Fruit fly (Drosophila melanogaster) whole organism, prepupa: ENCODE data around the gene CG31406.

Experiments
- Blimp-1 ChIP-seq: fragments of 200-800 bp; sonication (Bioruptor generic); optimal IDR thresholded peaks from 3 replicates; lab custom pipeline; 2017; ENCODE audit warnings: missing biosample characterization, missing genetic modification characterization, mild to moderate bottlenecking, moderate library complexity, missing genetic modification reagents
- CG10631 ChIP-seq: fragments of 200-800 bp; sonication (Bioruptor generic); optimal IDR thresholded peaks from 2 replicates; lab custom pipeline; 2016; ENCODE audit warnings: missing biosample characterization, missing genetic modification characterization
- CG10669 ChIP-seq: fragments of 200-800 bp; sonication (Bioruptor generic); optimal IDR thresholded peaks from 3 replicates; lab custom pipeline; 2018; ENCODE audit warnings: missing biosample characterization, mild to moderate bottlenecking, missing genetic modification characterization, moderate library complexity
- CG11294 ChIP-seq: fragments of 200-800 bp; sonication (Bioruptor generic); IDR thresholded peaks from 2 replicates; pipeline ENCODE4 v1.3.6; 2022; ENCODE audit warnings: missing biosample characterization, missing genetic modification characterization
- CG11762 ChIP-seq: fragments of 200-800 bp; sonication (Bioruptor generic); optimal IDR thresholded peaks from 3 replicates; lab custom pipeline; 2016; ENCODE audit warnings: missing biosample characterization, missing genetic modification characterization; ENCODE audit not compliant: insufficient read depth
- CG15336 ChIP-seq: fragments of 200-800 bp; sonication (Bioruptor generic); IDR thresholded peaks from 2 replicates; pipeline ENCODE4 v1.3.6; 2022; ENCODE audit warnings: missing biosample characterization, missing genetic modification characterization
- CG16779 ChIP-seq: fragments of 200-800 bp; sonication (Bioruptor generic); optimal IDR thresholded peaks from 3 replicates; lab custom pipeline; 2017; ENCODE audit warnings: missing biosample characterization, mild to moderate bottlenecking, missing genetic modification characterization
- CG3032 ChIP-seq: fragments of 200-800 bp; optimal IDR thresholded peaks from 2 replicates; lab custom pipeline; 2019; ENCODE audit warnings: missing biosample characterization, mild to moderate bottlenecking, missing genetic modification characterization, moderate library complexity
- CG31627 ChIP-seq: fragments of 200-800 bp; sonication (Bioruptor generic); optimal IDR thresholded peaks from 3 replicates; lab custom pipeline; 2016; ENCODE audit warnings: missing biosample characterization, missing genetic modification characterization
- CG32006 ChIP-seq: fragments of 200-800 bp; sonication (Bioruptor generic); optimal IDR thresholded peaks from 3 replicates; lab custom pipeline; 2017; ENCODE audit warnings: missing biosample characterization, mild to moderate bottlenecking, missing genetic modification characterization
- CG34406 ChIP-seq: fragments of 200-800 bp; sonication (Bioruptor generic); optimal IDR thresholded peaks from 3 replicates; lab custom pipeline; 2016; ENCODE audit warnings: missing biosample characterization, missing genetic modification characterization
- CG3919 ChIP-seq: fragments of 200-800 bp; sonication (Bioruptor generic); optimal IDR thresholded peaks from 3 replicates; lab custom pipeline; 2016; ENCODE audit warnings: missing biosample characterization, missing genetic modification characterization
- CG4318 ChIP-seq: fragments of 200-800 bp; sonication (Bioruptor generic); optimal IDR thresholded peaks from 3 replicates; lab custom pipeline; 2017; ENCODE audit warnings: missing biosample characterization, mild to moderate bottlenecking, missing genetic modification characterization
- CG6163 ChIP-seq: fragments of 200-800 bp; sonication (Bioruptor generic); IDR thresholded peaks from 3 replicates; pipeline ENCODE4 v1.3.6; 2022; ENCODE audit warnings: missing biosample characterization, missing genetic modification characterization
- CG6792 ChIP-seq: fragments of 200-800 bp; sonication (Bioruptor generic); optimal IDR thresholded peaks from 3 replicates; lab custom pipeline; 2016; ENCODE audit warnings: missing biosample characterization, missing genetic modification characterization
- CG6854 ChIP-seq: fragments of 200-800 bp; sonication (Bioruptor generic); optimal IDR thresholded peaks from 2 replicates; lab custom pipeline; 2017; ENCODE audit warnings: missing biosample characterization, mild to moderate bottlenecking, missing genetic modification characterization
- CG7368 ChIP-seq: fragments of 200-800 bp; sonication (Bioruptor generic); optimal IDR thresholded peaks from 3 replicates; lab custom pipeline; 2016; ENCODE audit warnings: missing biosample characterization, missing genetic modification characterization
- CG8319 ChIP-seq: fragments of 200-800 bp; sonication (Bioruptor generic); optimal IDR thresholded peaks from 3 replicates; lab custom pipeline; 2016; ENCODE audit warnings: missing biosample characterization, missing genetic modification characterization
- CG8632 ChIP-seq: fragments of 200-800 bp; sonication (Bioruptor generic); optimal IDR thresholded peaks from 3 replicates; lab custom pipeline; 2016; ENCODE audit warnings: missing biosample characterization, missing genetic modification characterization
- Eip75B ChIP-seq: fragments of 200-800 bp; sonication (Bioruptor generic); optimal IDR thresholded peaks from 3 replicates; lab custom pipeline; 2016; ENCODE audit warnings: missing biosample characterization, missing genetic modification characterization
- Eip78C ChIP-seq: fragments of 200-800 bp; sonication (Bioruptor generic); peaks from one replicate; lab custom pipeline; 2016; ENCODE audit warnings: missing biosample characterization, missing genetic modification characterization
- Eip93F ChIP-seq: fragments of 200-800 bp; sonication (Bioruptor generic); optimal IDR thresholded peaks from 2 replicates; lab custom pipeline; 2016; ENCODE audit warnings: missing biosample characterization, mild to moderate bottlenecking, missing genetic modification characterization
- Ets21C ChIP-seq: fragments of 200-800 bp; sonication (Bioruptor generic); optimal IDR thresholded peaks from 3 replicates; lab custom pipeline; 2016; ENCODE audit warnings: missing biosample characterization, missing genetic modification characterization
- Ets96B ChIP-seq: fragments of 200-800 bp; optimal IDR thresholded peaks from 2 replicates; lab custom pipeline; 2019; ENCODE audit warnings: missing biosample characterization, mild to moderate bottlenecking, missing genetic modification characterization, moderate library complexity
- Gug ChIP-seq: fragments of 200-800 bp; sonication (Bioruptor generic); IDR thresholded peaks from 2 replicates; pipeline ENCODE4 v1.3.6; 2022; ENCODE audit warnings: missing biosample characterization, missing genetic modification characterization
- Hr38 ChIP-seq: sonication (Bioruptor generic); optimal IDR thresholded peaks from 2 replicates; lab custom pipeline; 2016; ENCODE audit warnings: missing biosample characterization, missing genetic modification characterization
- Hr39 ChIP-seq: fragments of 200-800 bp; sonication (Bioruptor generic); optimal IDR thresholded peaks from 2 replicates; lab custom pipeline; 2016; ENCODE audit warnings: missing biosample characterization, missing genetic modification characterization
- Hr4 ChIP-seq: fragments of 200-800 bp; sonication (Bioruptor generic); optimal IDR thresholded peaks from 3 replicates; lab custom pipeline; 2016; ENCODE audit warnings: missing biosample characterization, missing genetic modification characterization
- Lpt ChIP-seq: fragments of 200-800 bp; sonication (Bioruptor generic); optimal IDR thresholded peaks from 3 replicates; lab custom pipeline; 2016; ENCODE audit warnings: missing biosample characterization, missing genetic modification characterization
- Met ChIP-seq: fragments of 200-800 bp; sonication (Bioruptor generic); optimal IDR thresholded peaks from 3 replicates; lab custom pipeline; 2016; ENCODE audit warnings: missing biosample characterization, missing genetic modification characterization
- OdsH ChIP-seq: fragments of 200-800 bp; sonication (Bioruptor generic); optimal IDR thresholded peaks from 3 replicates; lab custom pipeline; 2016; ENCODE audit warnings: missing biosample characterization, missing genetic modification characterization
- Smox ChIP-seq: fragments of 200-800 bp; sonication (Bioruptor generic); optimal IDR thresholded peaks from 3 replicates; lab custom pipeline; 2016; ENCODE audit warnings: missing biosample characterization, missing genetic modification characterization
- Sox14 ChIP-seq: fragments of 200-800 bp; sonication (Bioruptor generic); optimal IDR thresholded peaks from 3 replicates; lab custom pipeline; 2016; ENCODE audit warnings: missing biosample characterization, missing genetic modification characterization
- Sox15 ChIP-seq: fragments of 200-800 bp; sonication (Bioruptor generic); optimal IDR thresholded peaks from 3 replicates; lab custom pipeline; 2016; ENCODE audit warnings: missing biosample characterization, missing genetic modification characterization
- achi ChIP-seq: fragments of 200-800 bp; sonication (Bioruptor generic); optimal IDR thresholded peaks from 3 replicates; lab custom pipeline; 2016; ENCODE audit warnings: missing biosample characterization, missing genetic modification characterization
- cyc ChIP-seq: fragments of 200-800 bp; sonication (Bioruptor generic); optimal IDR thresholded peaks from 3 replicates; lab custom pipeline; 2016; ENCODE audit warnings: missing biosample characterization, missing genetic modification characterization
- dac ChIP-seq: fragments of 200-800 bp; sonication (Bioruptor generic); optimal IDR thresholded peaks from 2 replicates; lab custom pipeline; 2017; ENCODE audit warnings: missing biosample characterization, mild to moderate bottlenecking, missing genetic modification characterization
- dsx ChIP-seq: fragments of 200-800 bp; optimal IDR thresholded peaks from 3 replicates; lab custom pipeline; 2019; ENCODE audit warnings: missing biosample characterization, mild to moderate bottlenecking, missing genetic modification characterization, moderate library complexity; ENCODE audit not compliant: poor library complexity, severe bottlenecking
- eg ChIP-seq: fragments of 200-800 bp; sonication (Bioruptor generic); IDR thresholded peaks from 3 replicates; pipeline ENCODE4 v1.3.6; 2022; ENCODE audit warnings: missing biosample characterization, missing genetic modification characterization
- esn ChIP-seq: fragments of 200-800 bp; sonication (Bioruptor generic); optimal IDR thresholded peaks from 2 replicates; lab custom pipeline; 2016; ENCODE audit warnings: missing biosample characterization, mild to moderate bottlenecking, missing genetic modification characterization, moderate library complexity
- fd59A ChIP-seq: fragments of 200-800 bp; sonication (Bioruptor generic); optimal IDR thresholded peaks from 2 replicates; lab custom pipeline; 2017; ENCODE audit warnings: missing biosample characterization, mild to moderate bottlenecking, missing genetic modification characterization, missing genetic modification reagents
- fkh ChIP-seq: fragments of 200-800 bp; sonication (Bioruptor generic); optimal IDR thresholded peaks from 3 replicates; lab custom pipeline; 2017; ENCODE audit warnings: missing biosample characterization, mild to moderate bottlenecking, missing genetic modification characterization, moderate library complexity
- lz ChIP-seq: fragments of 200-800 bp; sonication (Bioruptor generic); optimal IDR thresholded peaks from 3 replicates; lab custom pipeline; 2016; ENCODE audit warnings: missing biosample characterization, missing genetic modification characterization
- net ChIP-seq: fragments of 200-800 bp; sonication (Bioruptor generic); optimal IDR thresholded peaks from 3 replicates; lab custom pipeline; 2016; ENCODE audit warnings: missing biosample characterization, missing genetic modification characterization
- pdm3 ChIP-seq: fragments of 200-800 bp; sonication (Bioruptor generic); optimal IDR thresholded peaks from 3 replicates; lab custom pipeline; 2016; ENCODE audit warnings: missing biosample characterization, missing genetic modification characterization
- spab ChIP-seq: fragments of 200-800 bp; sonication (Bioruptor generic); optimal IDR thresholded peaks from 2 replicates; lab custom pipeline; 2017; ENCODE audit warnings: missing biosample characterization, mild to moderate bottlenecking, missing genetic modification characterization, missing genetic modification reagents
- ss ChIP-seq, 2 experiments: fragments of 200-800 bp; sonication (Bioruptor generic); optimal IDR thresholded peaks; 2 replicates in 1 of 2; 3 replicates in 1 of 2; lab custom pipeline; 2017 to 2018; ENCODE audit warnings: mild to moderate bottlenecking in 2 of 2, missing biosample characterization in 2 of 2, missing genetic modification characterization in 2 of 2, moderate library complexity in 1 of 2

CG31406 gene

dm6 chr3R:10350741-10351629 is 2.4 kb downstream of the CG31406 start (continued):
- TF ChIP-seq CG10669: peak; percentile 53
- peak; percentile 74 for TF ChIP-seq CG4318 (GFP tag; lab: Kevin White, UChicago)
- peak; percentile 90 for TF ChIP-seq Hr4 (GFP tag; lab: Kevin White, UChicago)
- TF ChIP-seq CG32006 (GFP tag; lab: Kevin White, UChicago): peak; percentile 89
- TF ChIP-seq pdm3: peak; percentile 85
- no peak for TF ChIP-seq CG6854 (GFP tag; lab: Kevin White, UChicago)
- TF ChIP-seq Ets96B (tag; lab: Kevin White, UChicago): peak; percentile 63
- TF ChIP-seq CG31627 (GFP tag; lab: Kevin White, UChicago): peak; percentile 89
- no peak for TF ChIP-seq CG6163 (GFP tag; lab: Robert Waterston, UW)
- peak; percentile 79 for TF ChIP-seq achi (GFP tag; lab: Kevin White, UChicago)

- TF ChIP-seq CG6163 (GFP tag; lab: Robert Waterston, UW) (no peak), Met (GFP tag; lab: Kevin White, UChicago) (peak; percentile 34), CG7368 (GFP tag; lab: Kevin White, UChicago) (peak; percentile 88), fkh (GFP tag; lab: Kevin White, UChicago) (peak; percentile 72), CG3032 (peak; percentile 99), Ets96B (tag; lab: Kevin White, UChicago) (peak; percentile 99), CG16779 (peak; percentile 98), esn (GFP tag; lab: Kevin White, UChicago) (peak; percentile 0), Hr39 (GFP tag; lab: Kevin White, UChicago) (no peak), CG31627 (GFP tag; lab: Kevin White, UChicago) (peak; percentile 8), fd59A (GFP tag; lab: Kevin White, UChicago) (peak; percentile 96), dsx (GFP tag; lab: Kevin White, UChicago) (peak; percentile 99), CG15336 (GFP tag; lab: Robert Waterston, UW) (no peak), eg (GFP tag; lab: Robert Waterston, UW) (no peak), CG3919 (peak; percentile 84), dac (GFP tag; lab: Kevin White, UChicago) (peak; percentile 99), Sox15 (GFP tag; lab: Kevin White, UChicago) (no peak), CG8319 (GFP tag; lab: Kevin White, UChicago) (peak; percentile 64), CG10631 (GFP tag; lab: Kevin White, UChicago) (peak; percentile 79), CG10669 (peak; percentile 98), spab (GFP tag; lab: Kevin White, UChicago) (peak; percentile 99), net (GFP tag; lab: Kevin White, UChicago) (peak; percentile 93), CG32006 (GFP tag; lab: Kevin White, UChicago) (peak; percentile 94), ss (GFP tag; optimal IDR thresholded peaks at IDR 0.05; lab: Kevin White, UChicago) (peak; percentile 99), Eip75B (GFP tag; lab: Kevin White, UChicago) (peak; percentile 86), Gug (GFP tag; lab: Robert Waterston, UW) (no peak), Blimp-1 (GFP tag; lab: Kevin White, UChicago) (peak; percentile 65), Eip93F (GFP tag; lab: Kevin White, UChicago) (peak; percentile 8), Hr38 (GFP tag; lab: Kevin White, UChicago) (no peak), CG11294 (GFP tag; lab: Robert Waterston, UW) (no peak), CG6792 (GFP tag; lab: Kevin White, UChicago) (peak; percentile 77), Lpt (GFP tag; lab: Kevin White, UChicago) (peak; percentile 95), lz (GFP tag; lab: Kevin White, UChicago) (peak; percentile 12), cyc (no peak), OdsH (GFP tag; lab: Kevin White, UChicago) (peak; percentile 86), CG34406 (peak; percentile 81), Smox (GFP tag; lab: Kevin White, UChicago) (peak; percentile 40), CG8632 (GFP tag; lab: Kevin White, UChicago) (peak; percentile 78), Ets21C (GFP tag; lab: Kevin White, UChicago) (no peak), CG11762 (GFP tag; lab: Kevin White, UChicago) (peak; percentile 71), CG4318 (GFP tag; lab: Kevin White, UChicago) (peak; percentile 65), Eip78C (GFP tag; lab: Kevin White, UChicago) (peak; percentile 87), Sox14 (GFP tag; lab: Kevin White, UChicago) (peak; percentile 97)
Measured at dm6 chr3R:10351960-10352458, 3.4 kb downstream of the CG31406 start.
